Worm (Caenorhabditis elegans) whole organism, L2 larva: Measurements from ENCODE around the gene math-13.

ENCODE experiments used
- ZK546.5 ChIP-seq: sonication (generic microtip); optimal IDR thresholded peaks from 2 replicates; lab custom pipeline; 2017; ENCODE audit warnings: missing biosample characterization, missing genetic modification characterization
- alr-1 ChIP-seq: fragments of 150-350 bp; optimal IDR thresholded peaks from 2 replicates; lab custom pipeline; 2014; ENCODE audit warnings: missing biosample characterization, missing genetic modification characterization
- aly-2 ChIP-seq: fragments of 150-350 bp; optimal IDR thresholded peaks from 2 replicates; lab custom pipeline; 2014; ENCODE audit warnings: missing biosample characterization, missing genetic modification characterization
- lin-13 ChIP-seq: fragments of 150-350 bp; optimal IDR thresholded peaks from 2 replicates; lab custom pipeline; 2014; ENCODE audit warnings: missing biosample characterization, missing genetic modification reagents, missing genetic modification characterization
- nhr-23 ChIP-seq: fragments of 150-350 bp; optimal IDR thresholded peaks from 2 replicates; lab custom pipeline; 2014; ENCODE audit warnings: missing biosample characterization, missing genetic modification reagents, missing genetic modification characterization
- nhr-77 ChIP-seq: fragments of 150-350 bp; optimal IDR thresholded peaks from 2 replicates; lab custom pipeline; 2014; ENCODE audit warnings: missing biosample characterization, missing genetic modification characterization
- unc-39 ChIP-seq: fragments of 150-350 bp; optimal IDR thresholded peaks from 2 replicates; lab custom pipeline; 2014; ENCODE audit warnings: missing biosample characterization, missing genetic modification characterization

DNA sequence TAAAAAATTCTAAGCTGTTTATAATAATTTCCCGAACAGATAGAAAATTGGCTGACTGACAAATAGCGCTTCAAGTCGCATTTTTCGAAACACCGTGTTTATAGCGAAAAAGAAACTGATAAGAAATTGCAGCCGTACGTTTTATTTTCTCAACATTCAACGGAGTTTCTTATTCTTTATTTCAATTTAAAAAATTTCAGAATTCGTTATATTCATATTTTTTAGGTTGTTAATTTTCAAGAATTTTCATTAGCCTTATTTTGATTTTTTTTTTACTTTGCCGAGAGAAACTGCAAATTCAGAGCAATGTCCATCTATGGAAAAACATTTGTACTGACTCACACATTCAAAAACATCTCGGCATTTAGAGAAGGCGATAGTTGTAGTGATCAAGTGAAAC lies 22.2 kb downstream of the math-13 start, which contains the start of gene C46F9.6:
- TF ChIP-seq nhr-23 (tag; lab: Kevin White, UChicago) (no peak), unc-39 (tag; lab: Kevin White, UChicago) (no peak), lin-13 (no peak), ZK546.5 (no peak), aly-2 (tag; lab: Kevin White, UChicago) (no peak), nhr-77 (tag; lab: Kevin White, UChicago) (no peak), alr-1 (tag; lab: Kevin White, UChicago) (no peak)
